Worm (Caenorhabditis elegans) whole organism, L2 larva: ENCODE results near the gene pola-1.

Source experiments
- alr-1 ChIP-seq: fragments of 150-350 bp; optimal IDR thresholded peaks from 2 replicates; lab custom pipeline; 2014; ENCODE audit warnings: missing biosample characterization, missing genetic modification characterization
- blmp-1 ChIP-seq: sonication (generic microtip); optimal IDR thresholded peaks from 2 replicates; lab custom pipeline; 2017; ENCODE audit warnings: missing genetic modification characterization, mild to moderate bottlenecking, missing compliant biosample characterization, antibody characterized with exemption, moderate library complexity; ENCODE audit not compliant: insufficient read depth
- dmd-4 ChIP-seq: sonication (generic microtip); optimal IDR thresholded peaks from 2 replicates; lab custom pipeline; 2017; ENCODE audit warnings: missing biosample characterization, missing genetic modification characterization
- elt-3 ChIP-seq: sonication (generic microtip); optimal IDR thresholded peaks from 2 replicates; lab custom pipeline; 2017; ENCODE audit warnings: missing biosample characterization, missing genetic modification characterization
- mdl-1 ChIP-seq, 2 experiments: fragments of 150-350 bp in 1 of 2; sonication (generic microtip) in 1 of 2; optimal IDR thresholded peaks; 2 replicates each; lab custom pipeline; 2017; ENCODE audit warnings: missing biosample characterization in 2 of 2, missing genetic modification characterization in 2 of 2
- nhr-6 ChIP-seq: fragments of 150-350 bp; optimal IDR thresholded peaks from 2 replicates; lab custom pipeline; 2014; ENCODE audit warnings: missing biosample characterization, missing genetic modification characterization

ce11 chrIII:11195553-11195952 is 53.3 kb downstream of the pola-1 start:
- TF ChIP-seq alr-1 (tag; lab: Kevin White, UChicago) (no peak), dmd-4 (tag; lab: Kevin White, UChicago) (no peak), blmp-1 (tag; lab: Kevin White, UChicago) (no peak), nhr-6 (tag; lab: Kevin White, UChicago) (no peak), mdl-1 (tag; optimal IDR thresholded peaks at IDR 0.05; lab: Kevin White, UChicago) (no peak), elt-3 (tag; lab: Kevin White, UChicago) (no peak)
